Fruit fly (Drosophila melanogaster) whole organism, embryonic: ENCODE measurements around the gene sdt.

Experiments used
- B-H2 ChIP-seq: fragments of 200-800 bp; sonication (Bioruptor generic); optimal IDR thresholded peaks from 2 replicates; lab custom pipeline; 2018; ENCODE audit warnings: missing biosample characterization, mild to moderate bottlenecking, missing genetic modification characterization
- BtbVII ChIP-seq: fragments of 200-800 bp; sonication (Bioruptor generic); optimal IDR thresholded peaks from 3 replicates; lab custom pipeline; 2017; ENCODE audit warnings: missing biosample characterization, mild to moderate bottlenecking, missing genetic modification characterization
- CG12659 ChIP-seq: fragments of 200-800 bp; sonication (Bioruptor generic); optimal IDR thresholded peaks from 3 replicates; lab custom pipeline; 2017; ENCODE audit warnings: mild to moderate bottlenecking, missing biosample characterization, missing genetic modification reagents, missing genetic modification characterization
- CG3281 ChIP-seq: fragments of 200-800 bp; sonication (Bioruptor generic); optimal IDR thresholded peaks from 3 replicates; lab custom pipeline; 2017; ENCODE audit warnings: missing biosample characterization, mild to moderate bottlenecking, missing genetic modification characterization
- CG9215 ChIP-seq: fragments of 200-800 bp; sonication (Bioruptor generic); IDR thresholded peaks from 2 replicates; pipeline ENCODE4 v1.3.6; 2022; ENCODE audit warnings: missing biosample characterization, missing genetic modification characterization
- cas ChIP-seq: fragments of 200-800 bp; sonication (Bioruptor generic); IDR thresholded peaks from 2 replicates; pipeline ENCODE4 v1.3.6; 2022; ENCODE audit warnings: missing biosample characterization, missing genetic modification characterization
- gcm ChIP-seq: fragments of 200-800 bp; sonication (Bioruptor generic); optimal IDR thresholded peaks from 2 replicates; lab custom pipeline; 2019; ENCODE audit warnings: missing biosample characterization, mild to moderate bottlenecking, missing genetic modification characterization, moderate library complexity
- hb ChIP-seq: fragments of 200-800 bp; sonication (Bioruptor generic); IDR thresholded peaks from 3 replicates; pipeline ENCODE4 v1.3.6; 2022; ENCODE audit warnings: missing biosample characterization, missing genetic modification characterization; ENCODE audit not compliant: partially characterized antibody
- ind ChIP-seq: fragments of 200-800 bp; sonication (Bioruptor generic); optimal IDR thresholded peaks from 3 replicates; lab custom pipeline; 2016; ENCODE audit warnings: missing biosample characterization, missing genetic modification characterization

DNA sequence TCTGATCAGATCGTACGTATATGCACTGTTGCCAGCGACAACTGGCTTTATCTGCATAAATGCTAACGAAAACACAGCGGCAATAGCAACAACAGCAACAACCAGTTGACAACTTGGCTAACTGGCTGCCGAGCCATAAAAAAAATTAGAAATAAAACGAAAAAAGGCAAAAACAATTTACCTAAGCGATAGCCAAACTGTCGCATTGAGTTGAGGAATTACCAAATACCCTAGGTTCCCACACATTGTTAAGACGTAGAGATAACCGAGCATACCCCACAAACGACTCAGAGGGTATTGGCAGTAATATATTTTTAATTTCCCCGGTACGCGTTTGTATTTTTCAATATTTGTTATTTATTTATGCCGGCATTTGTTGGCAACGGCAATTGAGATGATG, 54.8 kb downstream of the sdt start:
- peak; percentile 28 for TF ChIP-seq CG3281 (GFP tag; lab: Kevin White, UChicago)
- peak; percentile 11 for TF ChIP-seq ind (GFP tag; lab: Kevin White, UChicago)
- no peak for TF ChIP-seq BtbVII (GFP tag; lab: Kevin White, UChicago)
- peak; percentile 27 for TF ChIP-seq CG12659 (GFP tag; lab: Kevin White, UChicago)
- no peak for TF ChIP-seq hb
- 0 out of 2 replicates have a peak, but pooled peaks have one; percentile 31 for TF ChIP-seq CG9215 (GFP tag; lab: Robert Waterston, UW)
- peak; percentile 40 for TF ChIP-seq B-H2 (GFP tag; lab: Kevin White, UChicago)
- TF ChIP-seq gcm (GFP tag; lab: Kevin White, UChicago) = no peak
- no peak for TF ChIP-seq cas (GFP tag; lab: Robert Waterston, UW)
